Fruit fly (Drosophila melanogaster): ENCODE measurements around the gene CG14879.

The CG14879 gene

DNA sequence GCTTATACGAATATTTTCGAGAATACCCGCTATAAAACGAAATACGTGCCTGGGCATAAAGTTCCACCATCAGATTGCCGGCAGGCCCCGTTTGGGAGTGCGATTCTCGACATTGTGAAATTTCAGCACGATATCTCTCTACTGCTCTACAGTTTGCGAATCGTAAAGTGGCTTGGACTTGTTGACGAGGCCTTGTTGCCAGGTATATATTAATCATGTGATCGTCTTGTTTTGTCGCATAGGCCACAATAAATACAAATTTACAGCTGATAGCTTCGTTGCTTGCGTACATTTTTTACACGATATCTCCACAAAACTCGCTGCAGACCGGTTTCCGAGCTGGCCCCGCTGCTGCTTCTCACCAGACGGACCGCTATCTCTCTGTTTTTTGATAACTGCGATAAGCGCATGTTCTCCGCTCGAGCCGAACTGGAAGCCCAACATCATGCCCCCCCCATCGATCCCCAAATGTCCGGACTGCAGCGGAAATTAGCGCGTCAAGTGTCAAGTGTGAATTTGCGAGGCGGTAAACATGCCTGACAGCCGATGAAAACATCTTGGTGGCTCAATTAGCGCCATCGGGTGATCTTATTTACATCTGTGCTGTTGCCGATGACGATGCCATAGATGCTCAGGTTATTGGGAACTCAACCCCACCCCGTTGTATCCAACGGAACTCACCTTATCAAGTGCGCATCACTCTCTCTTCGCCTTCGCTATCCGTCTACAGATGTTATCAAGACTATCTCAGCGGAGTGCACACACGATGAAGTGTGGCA, 39.5 kb downstream of the CG14879 start:
- TF ChIP-seq fd85E (GFP tag; optimal IDR thresholded peaks at IDR 0.05) (no peak), cyc (GFP tag; optimal IDR thresholded peaks at IDR 0.05) (peak; percentile 1), eg (GFP tag; IDR thresholded peaks at IDR 0.05) (no peak; the same call in 2 of the 3 replicates), dsx (GFP tag; optimal IDR thresholded peaks at IDR 0.05; ENCODE audit: poor library complexity, severe bottlenecking) (no peak), ss (GFP tag; optimal IDR thresholded peaks at IDR 0.05) (peak; percentile 3 to 20), spab (GFP tag; optimal IDR thresholded peaks at IDR 0.05) (no peak), CG6808 (GFP tag; optimal IDR thresholded peaks at IDR 0.05) (peak; percentile 1), Eip78C (GFP tag) (peak; percentile 85), CG15336 (GFP tag; IDR thresholded peaks at IDR 0.05) (no peak), Hr38 (GFP tag; optimal IDR thresholded peaks at IDR 0.05) (no peak), achi (GFP tag; optimal IDR thresholded peaks at IDR 0.05) (no peak), CG1621 (tag; optimal IDR thresholded peaks at IDR 0.05) (no peak), CG4318 (GFP tag; optimal IDR thresholded peaks at IDR 0.05) (no peak), CG9139 (GFP tag; optimal IDR thresholded peaks at IDR 0.05) (no peak), Smox (GFP tag; optimal IDR thresholded peaks at IDR 0.05) (no peak), CG11902 (GFP tag; optimal IDR thresholded peaks at IDR 0.05) (no peak), CG3919 (GFP tag; optimal IDR thresholded peaks at IDR 0.05) (no peak), Sox14 (GFP tag; optimal IDR thresholded peaks at IDR 0.05) (no peak), salr (GFP tag; optimal IDR thresholded peaks at IDR 0.05) (no peak), Hr4 (GFP tag; optimal IDR thresholded peaks at IDR 0.05) (no peak), Sox102F (GFP tag; optimal IDR thresholded peaks at IDR 0.05) (peak; percentile 28), net (GFP tag; optimal IDR thresholded peaks at IDR 0.05) (peak; percentile 10), CG11762 (GFP tag; optimal IDR thresholded peaks at IDR 0.05; ENCODE audit: insufficient read depth) (no peak), Eip75B (GFP tag; optimal IDR thresholded peaks at IDR 0.05) (peak; percentile 11), Ets96B (tag; optimal IDR thresholded peaks at IDR 0.05) (no peak), Ets21C (GFP tag; optimal IDR thresholded peaks at IDR 0.05) (no peak), CG8632 (GFP tag; optimal IDR thresholded peaks at IDR 0.05) (no peak), Sox15 (GFP tag; optimal IDR thresholded peaks at IDR 0.05) (no peak), fd59A (GFP tag; optimal IDR thresholded peaks at IDR 0.05) (no peak), fkh (GFP tag; optimal IDR thresholded peaks at IDR 0.05) (no peak), CG10631 (GFP tag; optimal IDR thresholded peaks at IDR 0.05) (no peak), CG8319 (GFP tag; optimal IDR thresholded peaks at IDR 0.05) (peak; percentile 31), CG7368 (GFP tag; optimal IDR thresholded peaks at IDR 0.05) (peak; percentile 24), OdsH (GFP tag; optimal IDR thresholded peaks at IDR 0.05) (no peak), CG3032 (tag; optimal IDR thresholded peaks at IDR 0.05) (no peak), esn (GFP tag; optimal IDR thresholded peaks at IDR 0.05) (peak; percentile 45), CG31627 (GFP tag; optimal IDR thresholded peaks at IDR 0.05) (peak; percentile 33), CG32006 (GFP tag; optimal IDR thresholded peaks at IDR 0.05) (no peak), topi (GFP tag; optimal IDR thresholded peaks at IDR 0.05) (peak; percentile 11), Lpt (GFP tag; optimal IDR thresholded peaks at IDR 0.05) (peak; percentile 5), Met (GFP tag; optimal IDR thresholded peaks at IDR 0.05) (peak; percentile 48), CG10669 (GFP tag; optimal IDR thresholded peaks at IDR 0.05) (no peak), CG16779 (tag; optimal IDR thresholded peaks at IDR 0.05) (no peak), CG6163 (GFP tag; IDR thresholded peaks at IDR 0.05) (no peak), pdm3 (GFP tag; optimal IDR thresholded peaks at IDR 0.05) (no peak), CG6276 (GFP tag; optimal IDR thresholded peaks at IDR 0.05) (no peak), Blimp-1 (GFP tag; optimal IDR thresholded peaks at IDR 0.05) (no peak), Gug (GFP tag; IDR thresholded peaks at IDR 0.05) (no peak), CG11294 (GFP tag; IDR thresholded peaks at IDR 0.05) (no peak), vri (GFP tag; optimal IDR thresholded peaks at IDR 0.05) (peak; percentile 17), CG8119 (GFP tag; IDR thresholded peaks at IDR 0.05) (0 out of 3 replicates have a peak, but pooled peaks have one; percentile 42)
